Worm (Caenorhabditis elegans) whole organism, mixed stage, embryonic: ENCODE results near the gene Y97E10AR.4.

ENCODE experiments used
- blmp-1 ChIP-seq: fragments of 150-350 bp; optimal IDR thresholded peaks from 2 replicates; lab custom pipeline; 2014; ENCODE audit warnings: missing biosample characterization, missing genetic modification characterization
- ham-2 ChIP-seq: fragments of 200-800 bp; sonication (Bioruptor generic); optimal IDR thresholded peaks from 2 replicates; lab custom pipeline; 2018; ENCODE audit warnings: mild to moderate bottlenecking, missing genetic modification characterization, missing compliant biosample characterization
- hlh-1 ChIP-seq: fragments of 150-350 bp; optimal IDR thresholded peaks from 2 replicates; lab custom pipeline; 2014; ENCODE audit warnings: missing biosample characterization, missing genetic modification reagents, missing genetic modification characterization
- lin-13 ChIP-seq: fragments of 150-350 bp; optimal IDR thresholded peaks from 2 replicates; lab custom pipeline; 2014; ENCODE audit warnings: missing biosample characterization, missing genetic modification characterization
- lsy-2 ChIP-seq: fragments of 150-350 bp; optimal IDR thresholded peaks from 2 replicates; lab custom pipeline; 2014; ENCODE audit warnings: missing biosample characterization, missing genetic modification characterization
- mab-5 ChIP-seq: fragments of 150-350 bp; optimal IDR thresholded peaks from 2 replicates; lab custom pipeline; 2014; ENCODE audit warnings: missing biosample characterization, missing genetic modification characterization
- mep-1 ChIP-seq: fragments of 150-350 bp; optimal IDR thresholded peaks from 2 replicates; lab custom pipeline; 2017; ENCODE audit warnings: missing biosample characterization, missing genetic modification reagents, missing genetic modification characterization, inconsistent platforms
- nhr-237 ChIP-seq: fragments of 150-350 bp; optimal IDR thresholded peaks from 2 replicates; lab custom pipeline; 2014; ENCODE audit warnings: missing biosample characterization, missing genetic modification characterization
- snpc-4 ChIP-seq: fragments of 150-350 bp; optimal IDR thresholded peaks from 2 replicates; lab custom pipeline; 2014; ENCODE audit warnings: missing biosample characterization, missing genetic modification characterization
- sptf-1 ChIP-seq: sonication (generic microtip); optimal IDR thresholded peaks from 2 replicates; lab custom pipeline; 2017; ENCODE audit warnings: mild to moderate bottlenecking, missing genetic modification characterization, moderate library complexity, missing compliant biosample characterization
- unc-62 ChIP-seq: fragments of 150-350 bp; optimal IDR thresholded peaks from 2 replicates; lab custom pipeline; 2014; ENCODE audit warnings: missing biosample characterization, missing genetic modification reagents, missing genetic modification characterization
- zip-8 ChIP-seq: fragments of 150-350 bp; optimal IDR thresholded peaks from 2 replicates; lab custom pipeline; 2014; ENCODE audit warnings: missing biosample characterization, missing genetic modification characterization

ce11 chrV:8010846-8011245, 813 bp upstream of the Y97E10AR.4 start, which contains the start of gene lmtr-2:
- TF ChIP-seq ham-2 (GFP tag; lab: Kevin White, UChicago): no peak
- TF ChIP-seq zip-8: no peak
- TF ChIP-seq lsy-2 (tag; lab: Kevin White, UChicago): no peak
- TF ChIP-seq snpc-4: no peak
- TF ChIP-seq mep-1 (tag; lab: Kevin White, UChicago): no peak
- TF ChIP-seq mab-5 (tag; lab: Kevin White, UChicago): no peak
- no peak for TF ChIP-seq sptf-1 (tag; lab: Kevin White, UChicago)
- TF ChIP-seq blmp-1 (tag; lab: Kevin White, UChicago): no peak
- TF ChIP-seq unc-62 (GFP tag; lab: Kevin White, UChicago): no peak
- TF ChIP-seq lin-13 (tag; lab: Kevin White, UChicago): no peak
- no peak for TF ChIP-seq nhr-237 (tag; lab: Kevin White, UChicago)
- TF ChIP-seq hlh-1 (tag; lab: Kevin White, UChicago): no peak
